Worm (Caenorhabditis elegans) whole organism, L4/young adult: Measurements from ENCODE around the gene Y57G11C.22.

Experiments
- W03F9.2 ChIP-seq: fragments of 150-350 bp; optimal IDR thresholded peaks from 2 replicates; lab custom pipeline; 2014; ENCODE audit warnings: missing biosample characterization, missing genetic modification characterization
- dao-5 ChIP-seq: sonication (generic microtip); optimal IDR thresholded peaks from 2 replicates; lab custom pipeline; 2016; ENCODE audit warnings: missing genotype, missing genetic modification characterization, moderate library complexity, missing compliant biosample characterization

ce11 chrIV:14797849-14798248, 39.2 kb upstream of the Y57G11C.22 start, which contains the start of gene arl-8:
- TF ChIP-seq dao-5 (tag; lab: Kevin White, UChicago) (no peak), W03F9.2 (no peak)
